Worm (Caenorhabditis elegans): ENCODE results near the gene Y43F8A.1.

Y43F8A.1 gene

ce11 chrV:19391242-19391641 is 21.0 kb downstream of the Y43F8A.1 start (continued):
- TF ChIP-seq fkh-8 (tag; optimal IDR thresholded peaks at IDR 0.05) (peak; percentile 29), skn-1 (tag; optimal IDR thresholded peaks at IDR 0.05) (no peak), ceh-63 (GFP tag; optimal IDR thresholded peaks at IDR 0.05) (no peak), irx-1 (tag; optimal IDR thresholded peaks at IDR 0.05) (no peak), zip-4 (GFP tag; optimal IDR thresholded peaks at IDR 0.05) (no peak), Y116A8C.19 (tag; optimal IDR thresholded peaks at IDR 0.05; ENCODE audit: borderline replicate concordance) (no peak), hlh-17 (GFP tag; optimal IDR thresholded peaks at IDR 0.05; ENCODE audit: borderline replicate concordance) (no peak), vab-15 (tag; optimal IDR thresholded peaks at IDR 0.05) (no peak), nhr-77 (tag; optimal IDR thresholded peaks at IDR 0.05) (no peak), lir-3 (tag; optimal IDR thresholded peaks at IDR 0.05; ENCODE audit: poor library complexity) (no peak), egl-27 (tag; optimal IDR thresholded peaks at IDR 0.05) (no peak), C16A3.4 (tag; optimal IDR thresholded peaks at IDR 0.05) (no peak), xbp-1 (tag; optimal IDR thresholded peaks at IDR 0.05) (no peak), unc-98 (GFP tag; IDR thresholded peaks at IDR 0.05) (no peak), unc-86 (tag; optimal IDR thresholded peaks at IDR 0.05) (no peak), hlh-4 (tag; optimal IDR thresholded peaks at IDR 0.05) (no peak), dsc-1 (tag; optimal IDR thresholded peaks at IDR 0.05) (no peak), mab-9 (GFP tag; IDR thresholded peaks at IDR 0.05) (no peak), tbx-2 (tag; optimal IDR thresholded peaks at IDR 0.05) (no peak), ceh-82 (tag; optimal IDR thresholded peaks at IDR 0.05) (peak in 2 of 3 experiments; percentile 9 to 15), nhr-28 (tag; optimal IDR thresholded peaks at IDR 0.05) (no peak), fkh-4 (tag; optimal IDR thresholded peaks at IDR 0.05; ENCODE audit: borderline replicate concordance) (no peak), ama-1 (optimal IDR thresholded peaks at IDR 0.05) (no peak), blmp-1 (tag; optimal IDR thresholded peaks at IDR 0.05) (no peak), pax-3 (tag; optimal IDR thresholded peaks at IDR 0.05) (no peak), nhr-237 (tag; optimal IDR thresholded peaks at IDR 0.05) (no peak), C04F5.9 (tag; optimal IDR thresholded peaks at IDR 0.05) (no peak), elt-3 (tag; optimal IDR thresholded peaks at IDR 0.05) (no peak), ztf-4 (tag; optimal IDR thresholded peaks at IDR 0.05) (no peak), efl-3 (GFP tag; optimal IDR thresholded peaks at IDR 0.05) (no peak), unc-130 (tag; optimal IDR thresholded peaks at IDR 0.05) (no peak), ztf-11 (tag; optimal IDR thresholded peaks at IDR 0.05) (no peak), sup-37 (GFP tag; optimal IDR thresholded peaks at IDR 0.05) (no peak), rnt-1 (tag; optimal IDR thresholded peaks at IDR 0.05) (no peak), nhr-11 (tag; optimal IDR thresholded peaks at IDR 0.05) (no peak), tlp-1 (tag; optimal IDR thresholded peaks at IDR 0.05) (no peak), lin-14 (GFP tag; optimal IDR thresholded peaks at IDR 0.05) (no peak), mef-2 (tag; optimal IDR thresholded peaks at IDR 0.05) (no peak), dpl-1 (GFP tag; optimal IDR thresholded peaks at IDR 0.05) (peak in 1 of 3 experiments; percentile 23), swsn-7 (tag; optimal IDR thresholded peaks at IDR 0.05) (peak; percentile 31), nhr-71 (tag; optimal IDR thresholded peaks at IDR 0.05) (no peak), ceh-90 (tag; optimal IDR thresholded peaks at IDR 0.05) (no peak), egl-13 (tag; optimal IDR thresholded peaks at IDR 0.05) (no peak), ets-5 (GFP tag; IDR thresholded peaks at IDR 0.05) (no peak), lsy-2 (tag; optimal IDR thresholded peaks at IDR 0.05) (peak; percentile 4 to 27), lin-35 (GFP tag; optimal IDR thresholded peaks at IDR 0.05) (no peak), ceh-88 (GFP tag; IDR thresholded peaks at IDR 0.05) (no peak), nhr-47 (tag; optimal IDR thresholded peaks at IDR 0.05) (no peak), efl-1 (optimal IDR thresholded peaks at IDR 0.05) (peak; percentile 39 to 47), efl-1 (GFP tag; optimal IDR thresholded peaks at IDR 0.05 in 1 of 2) (peak; percentile 8 to 58), lin-15B (tag; optimal IDR thresholded peaks at IDR 0.05) (no peak)

Data from whole organism, L1 larva.